Worm (Caenorhabditis elegans) whole organism, young adult: ENCODE measurements around the gene F21D9.11.

ENCODE experiments used
- F49E8.2 ChIP-seq: sonication (generic microtip); optimal IDR thresholded peaks from 3 replicates; lab custom pipeline; 2017; ENCODE audit warnings: missing genetic modification characterization, mild to moderate bottlenecking, missing compliant biosample characterization, antibody characterized with exemption, moderate library complexity; ENCODE audit not compliant: insufficient read depth
- Y79H2A.3 ChIP-seq: fragments of 200-800 bp; sonication (Bioruptor generic); conservative IDR thresholded peaks from 2 replicates; pipeline ENCODE4 v1.3.6; 2022; ENCODE audit warnings: missing genetic modification reagents, missing genetic modification characterization, missing compliant biosample characterization
- ama-1 ChIP-seq, 3 experiments: fragments of 150-350 bp in 1 of 3; sonication (generic microtip) in 2 of 3; optimal IDR thresholded peaks; 2 replicates each; lab custom pipeline; 2014 to 2018; ENCODE audit warnings: missing biosample characterization in 2 of 3, missing genetic modification characterization in 2 of 3, missing genetic modification reagents in 2 of 3
- rpc-1 ChIP-seq, 2 experiments: fragments of 150-350 bp in 1 of 2; sonication (generic microtip) in 1 of 2; optimal IDR thresholded peaks; 2 replicates each; lab custom pipeline; 2014 to 2018; ENCODE audit warnings: missing biosample characterization in 1 of 2, missing genetic modification characterization in 1 of 2, missing genetic modification reagents in 1 of 2, missing genotype in 1 of 2

DNA sequence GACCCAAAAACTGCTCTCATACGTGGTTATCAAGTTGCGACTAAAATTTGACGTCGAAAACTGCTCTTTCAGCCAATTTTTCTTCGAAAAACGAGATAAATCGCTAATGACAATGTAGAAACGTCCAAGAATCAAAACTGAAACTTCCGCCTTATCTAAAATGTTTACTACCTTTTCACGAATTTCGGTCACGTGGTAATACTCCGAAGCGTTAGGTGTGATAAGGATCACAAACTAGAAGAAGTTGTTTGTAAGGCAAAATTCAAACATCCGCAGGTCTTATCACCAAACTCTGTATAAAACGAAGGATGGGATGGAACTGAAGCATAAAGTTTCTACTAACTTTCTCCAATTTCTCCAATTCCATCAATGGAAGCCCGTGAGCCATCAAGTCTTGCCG is 21.5 kb upstream of the F21D9.11 start, which contains the start of gene sqst-3:
- TF ChIP-seq ama-1 (optimal IDR thresholded peaks at IDR 0.05; lab: Kevin White, UChicago) (no peak), ama-1 (GFP tag; optimal IDR thresholded peaks at IDR 0.05; lab: Kevin White, UChicago) (no peak), Y79H2A.3 (GFP tag; lab: Robert Waterston, UW) (no peak), F49E8.2 (tag; lab: Kevin White, UChicago) (no peak), rpc-1 (optimal IDR thresholded peaks at IDR 0.05; lab: Kevin White, UChicago) (no peak), rpc-1 (tag; optimal IDR thresholded peaks at IDR 0.05; lab: Kevin White, UChicago) (no peak)
